Fruit fly (Drosophila melanogaster) whole organism, embryonic: ENCODE measurements around the gene Kyat.

Experiments
- Ada2b ChIP-seq: fragments of 200-800 bp; sonication (Bioruptor generic); IDR thresholded peaks from 2 replicates; pipeline ENCODE4 v1.3.6; 2022; ENCODE audit warnings: missing biosample characterization, missing genetic modification characterization
- Atf-2 ChIP-seq: fragments of 200-800 bp; sonication (Bioruptor generic); optimal IDR thresholded peaks from 2 replicates; lab custom pipeline; 2016; ENCODE audit warnings: missing biosample characterization, missing genetic modification characterization
- B-H1 ChIP-seq: fragments of 200-800 bp; sonication (Bioruptor generic); IDR thresholded peaks from 3 replicates; pipeline ENCODE4 v1.3.6; 2022; ENCODE audit warnings: missing biosample characterization, missing genetic modification characterization
- BtbVII ChIP-seq: fragments of 200-800 bp; sonication (Bioruptor generic); optimal IDR thresholded peaks from 3 replicates; lab custom pipeline; 2017; ENCODE audit warnings: missing biosample characterization, mild to moderate bottlenecking, missing genetic modification characterization
- CG12942 ChIP-seq: fragments of 200-800 bp; sonication (Bioruptor generic); optimal IDR thresholded peaks from 3 replicates; lab custom pipeline; 2016; ENCODE audit warnings: missing biosample characterization, missing genetic modification characterization
- CG13424 ChIP-seq: fragments of 200-800 bp; sonication (Bioruptor generic); optimal IDR thresholded peaks from 2 replicates; lab custom pipeline; 2019; ENCODE audit warnings: missing biosample characterization, mild to moderate bottlenecking, missing genetic modification characterization, moderate library complexity
- CG14014 ChIP-seq: fragments of 200-800 bp; sonication (Bioruptor generic); IDR thresholded peaks from 2 replicates; pipeline ENCODE4 v1.3.6; 2022; ENCODE audit warnings: missing biosample characterization, missing genetic modification characterization
- CG15011 ChIP-seq: fragments of 200-800 bp; sonication (Bioruptor generic); optimal IDR thresholded peaks from 3 replicates; lab custom pipeline; 2018; ENCODE audit warnings: missing biosample characterization, mild to moderate bottlenecking, missing genetic modification characterization
- CG15269 ChIP-seq: fragments of 200-800 bp; sonication (Bioruptor generic); optimal IDR thresholded peaks from 2 replicates; lab custom pipeline; 2018; ENCODE audit warnings: missing biosample characterization, mild to moderate bottlenecking, missing genetic modification characterization, moderate library complexity
- CG15601 ChIP-seq: fragments of 200-800 bp; sonication (Bioruptor generic); optimal IDR thresholded peaks from 3 replicates; lab custom pipeline; 2019; ENCODE audit warnings: missing biosample characterization, mild to moderate bottlenecking, missing genetic modification characterization, moderate library complexity
- CG17186 ChIP-seq: fragments of 200-800 bp; sonication (Bioruptor generic); optimal IDR thresholded peaks from 3 replicates; lab custom pipeline; 2017; ENCODE audit warnings: missing biosample characterization, missing genetic modification reagents, missing genetic modification characterization
- CG17328 ChIP-seq: fragments of 200-800 bp; sonication (Bioruptor generic); IDR thresholded peaks from 2 replicates; pipeline ENCODE4 v1.3.6; 2022; ENCODE audit warnings: missing biosample characterization, missing genetic modification characterization
- CG2116 ChIP-seq: fragments of 200-800 bp; sonication (Bioruptor generic); optimal IDR thresholded peaks from 3 replicates; lab custom pipeline; 2018; ENCODE audit warnings: missing biosample characterization, mild to moderate bottlenecking, missing genetic modification characterization
- CG2202 ChIP-seq: fragments of 200-800 bp; sonication (Bioruptor generic); optimal IDR thresholded peaks from 2 replicates; lab custom pipeline; 2018; ENCODE audit warnings: missing biosample characterization, mild to moderate bottlenecking, missing genetic modification characterization
- CG3407 ChIP-seq: fragments of 200-800 bp; sonication (Bioruptor generic); optimal IDR thresholded peaks from 2 replicates; lab custom pipeline; 2018; ENCODE audit warnings: missing biosample characterization, mild to moderate bottlenecking, missing genetic modification characterization
- CG34376 ChIP-seq: fragments of 200-800 bp; sonication (Bioruptor generic); optimal IDR thresholded peaks from 2 replicates; lab custom pipeline; 2018; ENCODE audit warnings: missing biosample characterization, mild to moderate bottlenecking, missing genetic modification characterization
- CG4707 ChIP-seq: fragments of 200-800 bp; sonication (Bioruptor generic); optimal IDR thresholded peaks from 2 replicates; lab custom pipeline; 2018; ENCODE audit warnings: missing biosample characterization, mild to moderate bottlenecking, missing genetic modification characterization, moderate library complexity
- CG5953 ChIP-seq: fragments of 200-800 bp; sonication (Bioruptor generic); IDR thresholded peaks from 2 replicates; pipeline ENCODE4 v1.3.6; 2022; ENCODE audit warnings: missing biosample characterization, missing genetic modification characterization
- CG6683 ChIP-seq: fragments of 200-800 bp; sonication (Bioruptor generic); optimal IDR thresholded peaks from 2 replicates; lab custom pipeline; 2017; ENCODE audit warnings: missing biosample characterization, mild to moderate bottlenecking, missing genetic modification characterization, missing genetic modification reagents
- CG8281 ChIP-seq: fragments of 200-800 bp; sonication (Bioruptor generic); optimal IDR thresholded peaks from 2 replicates; lab custom pipeline; 2018; ENCODE audit warnings: missing biosample characterization, mild to moderate bottlenecking, missing genetic modification characterization, moderate library complexity
- CG9437 ChIP-seq: fragments of 200-800 bp; sonication (Bioruptor generic); optimal IDR thresholded peaks from 2 replicates; lab custom pipeline; 2018; ENCODE audit warnings: missing biosample characterization, mild to moderate bottlenecking, missing genetic modification characterization
- Eip74EF ChIP-seq, 2 experiments: fragments of 200-800 bp in 1 of 2; fragments of >200 bp in 1 of 2; sonication (Bioruptor generic) in 1 of 2; optimal IDR thresholded peaks; 2 replicates each; lab custom pipeline; 2017 to 2019; ENCODE audit warnings: missing biosample characterization in 2 of 2, missing genetic modification characterization in 2 of 2, mild to moderate bottlenecking in 1 of 2, moderate library complexity in 1 of 2
- GATAe ChIP-seq: fragments of 200-800 bp; sonication (Bioruptor generic); conservative IDR thresholded peaks from 2 replicates; pipeline ENCODE4 v1.3.6; 2022; ENCODE audit warnings: missing biosample characterization, missing genetic modification characterization
- Gsc ChIP-seq: fragments of 200-800 bp; sonication (Bioruptor generic); IDR thresholded peaks from 2 replicates; pipeline ENCODE4 v1.3.6; 2022; ENCODE audit warnings: missing biosample characterization, missing genetic modification characterization
- Hr39 ChIP-seq: fragments of >200 bp; optimal IDR thresholded peaks from 2 replicates; lab custom pipeline; 2017
- MBD-R2 ChIP-seq: fragments of 200-800 bp; sonication (Bioruptor generic); IDR thresholded peaks from 2 replicates; pipeline ENCODE4 v1.3.6; 2022; ENCODE audit warnings: missing biosample characterization, missing genetic modification characterization
- Meics ChIP-seq: fragments of 200-800 bp; sonication (Bioruptor generic); optimal IDR thresholded peaks from 2 replicates; lab custom pipeline; 2017; ENCODE audit warnings: missing biosample characterization, mild to moderate bottlenecking, missing genetic modification characterization
- Nf-YA ChIP-seq: fragments of 200-800 bp; sonication (Bioruptor generic); IDR thresholded peaks from 2 replicates; pipeline ENCODE4 v1.3.6; 2022; ENCODE audit warnings: missing biosample characterization, missing genetic modification characterization
- Sry-β ChIP-seq: fragments of 200-800 bp; sonication (Bioruptor generic); optimal IDR thresholded peaks from 2 replicates; lab custom pipeline; 2018; ENCODE audit warnings: missing biosample characterization, mild to moderate bottlenecking, missing genetic modification characterization, moderate library complexity
- Vsx1 ChIP-seq: fragments of 200-800 bp; sonication (Bioruptor generic); optimal IDR thresholded peaks from 2 replicates; lab custom pipeline; 2017; ENCODE audit warnings: missing biosample characterization, mild to moderate bottlenecking, missing genetic modification characterization, missing genetic modification reagents
- amos ChIP-seq: fragments of 200-800 bp; sonication (Bioruptor generic); IDR thresholded peaks from 2 replicates; pipeline ENCODE4 v1.3.6; 2022; ENCODE audit warnings: missing biosample characterization, missing genetic modification characterization; ENCODE audit not compliant: partially characterized antibody
- cas ChIP-seq: fragments of 200-800 bp; sonication (Bioruptor generic); IDR thresholded peaks from 2 replicates; pipeline ENCODE4 v1.3.6; 2022; ENCODE audit warnings: missing biosample characterization, missing genetic modification characterization
- ci ChIP-seq: fragments of 200-800 bp; sonication (Bioruptor generic); IDR thresholded peaks from 3 replicates; pipeline ENCODE4 v1.3.6; 2022; ENCODE audit warnings: missing biosample characterization, missing genetic modification characterization
- crc ChIP-seq: fragments of 200-800 bp; sonication (Bioruptor generic); optimal IDR thresholded peaks from 2 replicates; lab custom pipeline; 2016; ENCODE audit warnings: missing biosample characterization, missing genetic modification characterization
- dmrt99B ChIP-seq: fragments of 200-800 bp; sonication (Bioruptor generic); optimal IDR thresholded peaks from 2 replicates; lab custom pipeline; 2018; ENCODE audit warnings: missing biosample characterization, mild to moderate bottlenecking, missing genetic modification characterization, moderate library complexity
- en ChIP-seq: fragments of 200-800 bp; sonication (Bioruptor generic); optimal IDR thresholded peaks from 2 replicates; lab custom pipeline; 2016; ENCODE audit warnings: missing biosample characterization, missing genetic modification characterization
- fd3F ChIP-seq: fragments of 200-800 bp; sonication (Bioruptor generic); optimal IDR thresholded peaks from 2 replicates; lab custom pipeline; 2018; ENCODE audit warnings: missing biosample characterization, mild to moderate bottlenecking, missing genetic modification characterization, moderate library complexity
- fru ChIP-seq: fragments of >200 bp; optimal IDR thresholded peaks from 2 replicates; lab custom pipeline; 2017
- gcm ChIP-seq: fragments of 200-800 bp; sonication (Bioruptor generic); optimal IDR thresholded peaks from 2 replicates; lab custom pipeline; 2019; ENCODE audit warnings: missing biosample characterization, mild to moderate bottlenecking, missing genetic modification characterization, moderate library complexity
- maf-S ChIP-seq: fragments of 200-800 bp; sonication (Bioruptor generic); optimal IDR thresholded peaks from 2 replicates; lab custom pipeline; 2016; ENCODE audit warnings: missing biosample characterization, missing genetic modification characterization
- mirr ChIP-seq: fragments of 200-800 bp; sonication (Bioruptor generic); optimal IDR thresholded peaks from 3 replicates; lab custom pipeline; 2018; ENCODE audit warnings: missing biosample characterization, mild to moderate bottlenecking, missing genetic modification characterization
- odd ChIP-seq: fragments of 200-800 bp; sonication (Bioruptor generic); optimal IDR thresholded peaks from 2 replicates; lab custom pipeline; 2017; ENCODE audit warnings: missing biosample characterization, mild to moderate bottlenecking, missing genetic modification characterization
- psq ChIP-seq: fragments of 200-800 bp; sonication (Bioruptor generic); optimal IDR thresholded peaks from 2 replicates; lab custom pipeline; 2017; ENCODE audit warnings: missing biosample characterization, missing genetic modification characterization
- row ChIP-seq: fragments of 200-800 bp; sonication (Bioruptor generic); IDR thresholded peaks from 3 replicates; pipeline ENCODE4 v1.3.6; 2022; ENCODE audit warnings: missing biosample characterization, missing genetic modification characterization
- sr ChIP-seq: fragments of 200-800 bp; sonication (Bioruptor generic); IDR thresholded peaks from 3 replicates; pipeline ENCODE4 v1.3.6; 2022; ENCODE audit warnings: missing biosample characterization, missing genetic modification characterization
- sug ChIP-seq: fragments of 200-800 bp; optimal IDR thresholded peaks from 2 replicates; lab custom pipeline; 2019; ENCODE audit warnings: missing biosample characterization, mild to moderate bottlenecking, missing genetic modification characterization, moderate library complexity
- tna ChIP-seq: fragments of 200-800 bp; sonication (Bioruptor generic); IDR thresholded peaks from 2 replicates; pipeline ENCODE4 v1.3.6; 2022; ENCODE audit warnings: missing biosample characterization, missing genetic modification characterization; ENCODE audit not compliant: partially characterized antibody
- unpg ChIP-seq: fragments of 200-800 bp; sonication (Bioruptor generic); optimal IDR thresholded peaks from 3 replicates; lab custom pipeline; 2018; ENCODE audit warnings: missing biosample characterization, mild to moderate bottlenecking, missing genetic modification characterization, moderate library complexity
- vfl ChIP-seq: fragments of 200-800 bp; sonication (Bioruptor generic); optimal IDR thresholded peaks from 2 replicates; lab custom pipeline; 2016; ENCODE audit warnings: missing biosample characterization, missing genetic modification characterization
- vvl ChIP-seq: fragments of 200-800 bp; sonication (Bioruptor generic); IDR thresholded peaks from 2 replicates; pipeline ENCODE4 v1.3.6; 2022; ENCODE audit warnings: missing biosample characterization, missing genetic modification characterization
- z ChIP-seq: fragments of 200-800 bp; sonication (Bioruptor generic); IDR thresholded peaks from 3 replicates; pipeline ENCODE4 v1.3.6; 2022; ENCODE audit warnings: missing biosample characterization, missing genetic modification characterization

The Kyat gene

dm6 chr3R:11809620-11810019, 12.7 kb downstream of the Kyat start (continued):
- TF ChIP-seq CG5953 (GFP tag; lab: Robert Waterston, UW) (no peak), CG6683 (GFP tag; lab: Kevin White, UChicago) (no peak), mirr (GFP tag; lab: Kevin White, UChicago) (peak; percentile 57), Eip74EF (GFP tag; optimal IDR thresholded peaks at IDR 0.05; lab: Kevin White, UChicago) (peak in 1 of 2 experiments; percentile 84), psq (GFP tag; lab: Kevin White, UChicago) (no peak), crc (no peak), gcm (peak; percentile 80), CG3407 (GFP tag; lab: Kevin White, UChicago) (peak; percentile 9), Hr39 (lab: Kevin White, UChicago) (no peak), cas (GFP tag; lab: Robert Waterston, UW) (no peak), B-H1 (no peak; the same call in 2 of the 3 replicates), CG9437 (GFP tag; lab: Kevin White, UChicago) (no peak), fru (lab: Kevin White, UChicago) (no peak), sr (GFP tag; lab: Robert Waterston, UW) (no peak), CG2202 (tag; lab: Kevin White, UChicago) (peak; percentile 22), vvl (0 out of 2 replicates have a peak, but pooled peaks have one; percentile 12), en (no peak), Gsc (GFP tag; lab: Robert Waterston, UW) (no peak), CG13424 (tag; lab: Kevin White, UChicago) (peak; percentile 43), amos (GFP tag; lab: Robert Waterston, UW) (no peak), CG12942 (GFP tag; lab: Kevin White, UChicago) (no peak), GATAe (GFP tag; lab: Robert Waterston, UW) (no peak), BtbVII (GFP tag; lab: Kevin White, UChicago) (peak; percentile 17), vfl (GFP tag; lab: Kevin White, UChicago) (no peak), odd (GFP tag; lab: Kevin White, UChicago) (peak; percentile 49), Vsx1 (peak; percentile 44), CG17186 (GFP tag; lab: Kevin White, UChicago) (peak; percentile 23), CG2116 (peak; percentile 3), CG17328 (GFP tag; lab: Robert Waterston, UW) (no peak), maf-S (no peak), Atf-2 (GFP tag; lab: Kevin White, UChicago) (no peak), MBD-R2 (no peak), Nf-YA (no peak), CG4707 (GFP tag; lab: Kevin White, UChicago) (peak; percentile 35), Meics (GFP tag; lab: Kevin White, UChicago) (peak; percentile 19), unpg (GFP tag; lab: Kevin White, UChicago) (peak; percentile 89), Ada2b (GFP tag; lab: Robert Waterston, UW) (no peak), z (GFP tag; lab: Robert Waterston, UW) (no peak), row (no peak), CG14014 (GFP tag; lab: Robert Waterston, UW) (peak; percentile 41; the same call in 1 of the 2 replicates), CG8281 (tag; lab: Kevin White, UChicago) (peak; percentile 64), CG15011 (GFP tag; lab: Kevin White, UChicago) (peak; percentile 37), CG15601 (tag; lab: Kevin White, UChicago) (peak; percentile 65), CG34376 (GFP tag; lab: Kevin White, UChicago) (peak; percentile 71), sug (tag; lab: Kevin White, UChicago) (peak; percentile 71), CG15269 (tag; lab: Kevin White, UChicago) (peak; percentile 79), tna (GFP tag; lab: Robert Waterston, UW) (no peak), ci (GFP tag; lab: Robert Waterston, UW) (0 out of 3 replicates have a peak, but pooled peaks have one; percentile 38), dmrt99B (tag; lab: Kevin White, UChicago) (peak; percentile 51), fd3F (GFP tag; lab: Kevin White, UChicago) (peak; percentile 49), Sry-β (GFP tag; lab: Kevin White, UChicago) (peak; percentile 25)
